Worm (Caenorhabditis elegans) whole organism, L1 larva: ENCODE results near the gene Y45F10D.6.

ENCODE experiments used
- C34B4.2 ChIP-seq: sonication (generic microtip); optimal IDR thresholded peaks from 2 replicates; lab custom pipeline; 2017; ENCODE audit warnings: mild to moderate bottlenecking, missing genetic modification characterization, missing compliant biosample characterization
- aha-1 ChIP-seq: fragments of 150-350 bp; optimal IDR thresholded peaks from 2 replicates; lab custom pipeline; 2014; ENCODE audit warnings: missing biosample characterization, missing genetic modification characterization
- alr-1 ChIP-seq: fragments of 200-800 bp; sonication (Bioruptor generic); optimal IDR thresholded peaks from 2 replicates; lab custom pipeline; 2018; ENCODE audit warnings: borderline replicate concordance, mild to moderate bottlenecking, missing genetic modification characterization, missing compliant biosample characterization
- aly-2 ChIP-seq: fragments of 150-350 bp; optimal IDR thresholded peaks from 2 replicates; lab custom pipeline; 2014; ENCODE audit warnings: missing biosample characterization, missing genetic modification characterization
- ama-1 ChIP-seq: fragments of 150-350 bp; optimal IDR thresholded peaks from 2 replicates; lab custom pipeline; 2014
- ceh-82 ChIP-seq, 3 experiments: fragments of 150-350 bp in 1 of 3; sonication (generic microtip) in 2 of 3; optimal IDR thresholded peaks; 2 replicates each; lab custom pipeline; 2014 to 2017; ENCODE audit warnings: missing biosample characterization in 3 of 3, missing genetic modification characterization in 3 of 3
- ceh-88 ChIP-seq: fragments of 200-800 bp; sonication (Bioruptor generic); IDR thresholded peaks from 2 replicates; pipeline ENCODE4 v1.3.6; 2022; ENCODE audit warnings: missing genetic modification characterization, missing compliant biosample characterization
- dpl-1 ChIP-seq, 3 experiments: fragments of 150-350 bp in 2 of 3; sonication (generic microtip) in 1 of 3; optimal IDR thresholded peaks; 2 replicates each; lab custom pipeline; 2014 to 2017; ENCODE audit warnings: missing biosample characterization in 3 of 3, missing genetic modification characterization in 3 of 3, missing genetic modification reagents in 3 of 3
- efl-1 ChIP-seq, 4 experiments: fragments of 150-350 bp; optimal IDR thresholded peaks in 3 of 4; peaks in 1 of 4; 1 replicate in 1 of 4; 2 replicates in 3 of 4; lab custom pipeline; 2014; ENCODE audit warnings: missing biosample characterization in 2 of 4, missing genetic modification characterization in 2 of 4, missing genetic modification reagents in 2 of 4
- egl-27 ChIP-seq, 2 experiments: fragments of 150-350 bp in 1 of 2; sonication (generic microtip); optimal IDR thresholded peaks; 3 replicates each; lab custom pipeline; 2017 to 2018; ENCODE audit warnings: missing biosample characterization in 2 of 2, missing genetic modification characterization in 2 of 2, missing genetic modification reagents in 2 of 2
- fkh-8 ChIP-seq: sonication (generic microtip); optimal IDR thresholded peaks from 2 replicates; lab custom pipeline; 2016; ENCODE audit warnings: mild to moderate bottlenecking, missing genetic modification characterization, missing compliant biosample characterization
- fos-1 ChIP-seq: fragments of 150-350 bp; optimal IDR thresholded peaks from 2 replicates; lab custom pipeline; 2014; ENCODE audit warnings: missing biosample characterization, missing genetic modification characterization
- hlh-17 ChIP-seq: fragments of 200-800 bp; sonication (Bioruptor generic); optimal IDR thresholded peaks from 2 replicates; lab custom pipeline; 2018; ENCODE audit warnings: missing genetic modification characterization, mild to moderate bottlenecking, missing compliant biosample characterization, moderate library complexity, borderline replicate concordance
- isw-1 ChIP-seq: fragments of 200-800 bp; sonication (Bioruptor generic); IDR thresholded peaks from 2 replicates; pipeline ENCODE4 v1.3.6; 2022; ENCODE audit warnings: missing genetic modification characterization, missing compliant biosample characterization
- jun-1 ChIP-seq: fragments of 150-350 bp; optimal IDR thresholded peaks from 2 replicates; lab custom pipeline; 2014; ENCODE audit warnings: missing biosample characterization, missing genetic modification reagents, missing genetic modification characterization
- lin-13 ChIP-seq: fragments of 150-350 bp; optimal IDR thresholded peaks from 2 replicates; lab custom pipeline; 2014; ENCODE audit warnings: missing biosample characterization, missing genetic modification reagents, missing genetic modification characterization
- lin-14 ChIP-seq: fragments of 200-800 bp; sonication (Bioruptor generic); optimal IDR thresholded peaks from 2 replicates; lab custom pipeline; 2018; ENCODE audit warnings: mild to moderate bottlenecking, missing genetic modification characterization, moderate library complexity, missing compliant biosample characterization
- lin-15B ChIP-seq: fragments of 150-350 bp; sonication (generic microtip); optimal IDR thresholded peaks from 3 replicates; lab custom pipeline; 2014; ENCODE audit warnings: missing biosample characterization, missing genetic modification characterization
- lin-35 ChIP-seq, 2 experiments: fragments of 150-350 bp; optimal IDR thresholded peaks; 2 replicates each; lab custom pipeline; 2014; ENCODE audit warnings: missing biosample characterization in 2 of 2, missing genetic modification characterization in 2 of 2, missing genetic modification reagents in 2 of 2
- lin-39 ChIP-seq: fragments of 150-350 bp; optimal IDR thresholded peaks from 2 replicates; lab custom pipeline; 2014; ENCODE audit warnings: missing biosample characterization, missing genetic modification reagents, missing genetic modification characterization
- lir-3 ChIP-seq: sonication (generic microtip); optimal IDR thresholded peaks from 2 replicates; lab custom pipeline; 2016; ENCODE audit warnings: mild to moderate bottlenecking, missing genetic modification characterization, moderate library complexity, missing compliant biosample characterization; ENCODE audit not compliant: poor library complexity
- lsy-2 ChIP-seq, 2 experiments: fragments of 150-350 bp; optimal IDR thresholded peaks; 2 replicates each; lab custom pipeline; 2014; ENCODE audit warnings: missing biosample characterization in 2 of 2, missing genetic modification characterization in 2 of 2
- mdl-1 ChIP-seq, 2 experiments: fragments of 150-350 bp; optimal IDR thresholded peaks; 2 replicates each; lab custom pipeline; 2014 to 2017; ENCODE audit warnings: missing biosample characterization in 2 of 2, missing genetic modification characterization in 2 of 2, inconsistent platforms in 1 of 2
- mef-2 ChIP-seq: fragments of 150-350 bp; optimal IDR thresholded peaks from 2 replicates; lab custom pipeline; 2014; ENCODE audit warnings: missing biosample characterization, missing genetic modification characterization
- nhr-11 ChIP-seq: fragments of 150-350 bp; optimal IDR thresholded peaks from 2 replicates; lab custom pipeline; 2014; ENCODE audit warnings: missing biosample characterization, missing genetic modification characterization
- nhr-12 ChIP-seq: sonication (generic microtip); optimal IDR thresholded peaks from 2 replicates; lab custom pipeline; 2017; ENCODE audit warnings: missing biosample characterization, missing genetic modification characterization
- nhr-19 ChIP-seq: fragments of 200-800 bp; sonication (Bioruptor generic); conservative IDR thresholded peaks from 2 replicates; pipeline ENCODE4 v1.3.6; 2022; ENCODE audit warnings: missing genetic modification characterization, missing compliant biosample characterization
- nhr-20 ChIP-seq: sonication (generic microtip); optimal IDR thresholded peaks from 2 replicates; lab custom pipeline; 2016; ENCODE audit warnings: mild to moderate bottlenecking, missing genetic modification characterization, missing compliant biosample characterization
- nhr-237 ChIP-seq: fragments of 150-350 bp; optimal IDR thresholded peaks from 2 replicates; lab custom pipeline; 2014; ENCODE audit warnings: missing biosample characterization, missing genetic modification characterization
- nhr-28 ChIP-seq: fragments of 150-350 bp; optimal IDR thresholded peaks from 2 replicates; lab custom pipeline; 2014; ENCODE audit warnings: missing biosample characterization, missing genetic modification characterization
- nhr-71 ChIP-seq: sonication (generic microtip); optimal IDR thresholded peaks from 2 replicates; lab custom pipeline; 2016; ENCODE audit warnings: mild to moderate bottlenecking, missing genetic modification characterization, moderate library complexity, missing compliant biosample characterization
- nhr-76 ChIP-seq: sonication (generic microtip); optimal IDR thresholded peaks from 2 replicates; lab custom pipeline; 2017; ENCODE audit warnings: missing biosample characterization, missing genetic modification characterization
- nhr-77 ChIP-seq: fragments of 150-350 bp; optimal IDR thresholded peaks from 2 replicates; lab custom pipeline; 2014; ENCODE audit warnings: missing biosample characterization, missing genetic modification characterization
- nhr-85 ChIP-seq: sonication (generic microtip); peaks from one replicate; lab custom pipeline; 2016; ENCODE audit warnings: missing genetic modification characterization, inconsistent platforms, missing compliant biosample characterization
- nhr-90 ChIP-seq: sonication (generic microtip); optimal IDR thresholded peaks from 2 replicates; lab custom pipeline; 2016; ENCODE audit warnings: mild to moderate bottlenecking, missing genetic modification characterization, missing compliant biosample characterization; ENCODE audit not compliant: poor library complexity
- pag-3 ChIP-seq: sonication (generic microtip); optimal IDR thresholded peaks from 2 replicates; lab custom pipeline; 2017; ENCODE audit warnings: missing genetic modification characterization, mild to moderate bottlenecking, missing compliant biosample characterization, antibody characterized with exemption, borderline replicate concordance; ENCODE audit not compliant: insufficient read depth
- pax-3 ChIP-seq: fragments of 200-800 bp; sonication (Bioruptor generic); optimal IDR thresholded peaks from 2 replicates; lab custom pipeline; 2018; ENCODE audit warnings: mild to moderate bottlenecking, missing genetic modification characterization, moderate library complexity, missing compliant biosample characterization
- skn-1 ChIP-seq: fragments of 150-350 bp; optimal IDR thresholded peaks from 2 replicates; lab custom pipeline; 2014; ENCODE audit warnings: missing biosample characterization, missing genetic modification characterization
- snu-23 ChIP-seq: sonication (generic microtip); optimal IDR thresholded peaks from 2 replicates; lab custom pipeline; 2016; ENCODE audit warnings: missing genetic modification characterization, missing compliant biosample characterization
- sptf-1 ChIP-seq: fragments of 150-350 bp; optimal IDR thresholded peaks from 2 replicates; lab custom pipeline; 2014; ENCODE audit warnings: missing biosample characterization, missing genetic modification characterization
- sup-37 ChIP-seq: fragments of 200-800 bp; sonication (Bioruptor generic); optimal IDR thresholded peaks from 2 replicates; lab custom pipeline; 2018; ENCODE audit warnings: mild to moderate bottlenecking, missing genetic modification characterization, missing compliant biosample characterization
- tbx-2 ChIP-seq: sonication (generic microtip); optimal IDR thresholded peaks from 2 replicates; lab custom pipeline; 2016; ENCODE audit warnings: missing genetic modification characterization, missing compliant biosample characterization
- unc-98 ChIP-seq: fragments of 200-800 bp; sonication (Bioruptor generic); IDR thresholded peaks from 2 replicates; pipeline ENCODE4 v1.3.6; 2022; ENCODE audit warnings: missing genetic modification characterization, missing compliant biosample characterization
- vab-15 ChIP-seq: sonication (generic microtip); optimal IDR thresholded peaks from 2 replicates; lab custom pipeline; 2017; ENCODE audit warnings: missing genotype, mild to moderate bottlenecking, missing genetic modification characterization, missing compliant biosample characterization
- xbp-1 ChIP-seq: sonication (generic microtip); optimal IDR thresholded peaks from 2 replicates; lab custom pipeline; 2016; ENCODE audit warnings: missing genetic modification characterization, missing compliant biosample characterization
- zip-4 ChIP-seq: fragments of 200-800 bp; sonication (Bioruptor generic); optimal IDR thresholded peaks from 2 replicates; lab custom pipeline; 2018; ENCODE audit warnings: mild to moderate bottlenecking, missing genetic modification characterization, moderate library complexity, missing compliant biosample characterization

Gene Y45F10D.6

DNA sequence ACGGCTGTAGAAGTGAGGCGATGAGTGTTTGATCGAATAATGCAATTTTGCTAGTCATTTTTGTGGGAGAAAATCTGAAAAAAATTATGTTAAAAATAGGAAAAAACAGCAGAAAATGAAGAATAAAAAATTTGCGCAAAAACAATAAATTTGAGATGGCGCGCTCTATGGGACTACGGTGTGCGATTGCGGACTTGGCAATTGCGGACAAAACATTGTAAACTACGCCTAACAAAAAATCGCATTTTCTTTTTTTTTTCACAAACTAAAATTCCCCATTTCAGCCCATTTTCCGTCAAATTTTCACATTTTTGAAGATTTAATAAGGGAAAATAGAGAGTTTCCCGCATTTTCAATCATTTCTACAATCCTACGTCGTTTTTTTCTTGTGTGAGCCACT, 9.1 kb downstream of the Y45F10D.6 start, which contains the start of the genes sas-6 and Y45F10D.7 (continued):
- TF ChIP-seq ceh-82 (tag; optimal IDR thresholded peaks at IDR 0.05; lab: Kevin White, UChicago), result peak; percentile 12 to 83 (median 28)
- no peak for TF ChIP-seq aha-1 (tag; lab: Kevin White, UChicago)
- TF ChIP-seq ama-1 (lab: Kevin White, UChicago), result no peak
- peak; percentile 75 for TF ChIP-seq skn-1 (tag; lab: Kevin White, UChicago)
- peak; percentile 62 to 95 for TF ChIP-seq efl-1 (optimal IDR thresholded peaks at IDR 0.05; lab: Kevin White, UChicago)
- peak; percentile 94 to 99 for TF ChIP-seq efl-1 (GFP tag; optimal IDR thresholded peaks at IDR 0.05 in 1 of 2; lab: Kevin White, UChicago)
- no peak for TF ChIP-seq aly-2 (tag; lab: Kevin White, UChicago)
- peak; percentile 51 for TF ChIP-seq fkh-8 (tag; lab: Kevin White, UChicago)
- no peak for TF ChIP-seq hlh-17 (GFP tag; lab: Kevin White, UChicago)
- peak; percentile 6 for TF ChIP-seq nhr-77 (tag; lab: Kevin White, UChicago)
- TF ChIP-seq jun-1 (tag; lab: Kevin White, UChicago), result no peak
- no peak for TF ChIP-seq lir-3 (tag; lab: Kevin White, UChicago)
- no peak for TF ChIP-seq lin-39 (tag; lab: Kevin White, UChicago)
- TF ChIP-seq nhr-76 (tag; lab: Kevin White, UChicago), result no peak
- no peak for TF ChIP-seq egl-27 (tag; optimal IDR thresholded peaks at IDR 0.05; lab: Kevin White, UChicago)
- no peak for TF ChIP-seq nhr-11 (tag; lab: Kevin White, UChicago)
- TF ChIP-seq xbp-1 (tag; lab: Kevin White, UChicago), result peak; percentile 35
- TF ChIP-seq nhr-90 (tag; lab: Kevin White, UChicago), result peak; percentile 14
- no peak for TF ChIP-seq nhr-237 (tag; lab: Kevin White, UChicago)
- peak; percentile 69 for TF ChIP-seq nhr-71 (tag; lab: Kevin White, UChicago)
- no peak for TF ChIP-seq nhr-85 (tag; lab: Kevin White, UChicago)
- TF ChIP-seq pag-3, result no peak
- TF ChIP-seq nhr-19, result no peak
- TF ChIP-seq C34B4.2 (tag; lab: Kevin White, UChicago), result no peak
- TF ChIP-seq nhr-12, result no peak
- peak in 1 of 2 experiments; percentile 43 for TF ChIP-seq mdl-1 (tag; optimal IDR thresholded peaks at IDR 0.05; lab: Kevin White, UChicago)
- peak; percentile 44 for TF ChIP-seq nhr-20
- TF ChIP-seq lin-13 (GFP tag; lab: Kevin White, UChicago), result peak; percentile 59
- TF ChIP-seq unc-98, result no peak
- peak; percentile 91 to 97 for TF ChIP-seq lin-35 (GFP tag; optimal IDR thresholded peaks at IDR 0.05; lab: Kevin White, UChicago)
- no peak for TF ChIP-seq lin-14 (GFP tag; lab: Kevin White, UChicago)
- TF ChIP-seq tbx-2 (tag; lab: Kevin White, UChicago), result peak; percentile 47
- no peak for TF ChIP-seq nhr-28
- TF ChIP-seq zip-4 (GFP tag; lab: Kevin White, UChicago), result no peak
- no peak for TF ChIP-seq ceh-88 (GFP tag; lab: Robert Waterston, UW)
- TF ChIP-seq lin-15B (tag; lab: Kevin White, UChicago), result peak; percentile 71
- TF ChIP-seq pax-3 (tag; lab: Kevin White, UChicago), result peak; percentile 18
- TF ChIP-seq snu-23 (GFP tag; lab: Kevin White, UChicago), result peak; percentile 81
- no peak for TF ChIP-seq mef-2 (tag; lab: Kevin White, UChicago)
- TF ChIP-seq sup-37 (GFP tag; lab: Kevin White, UChicago), result no peak
- no peak for TF ChIP-seq alr-1 (tag; lab: Kevin White, UChicago)
- TF ChIP-seq vab-15 (tag; lab: Kevin White, UChicago), result no peak
- TF ChIP-seq, all 84 proteins: peak for 35

DNA sequence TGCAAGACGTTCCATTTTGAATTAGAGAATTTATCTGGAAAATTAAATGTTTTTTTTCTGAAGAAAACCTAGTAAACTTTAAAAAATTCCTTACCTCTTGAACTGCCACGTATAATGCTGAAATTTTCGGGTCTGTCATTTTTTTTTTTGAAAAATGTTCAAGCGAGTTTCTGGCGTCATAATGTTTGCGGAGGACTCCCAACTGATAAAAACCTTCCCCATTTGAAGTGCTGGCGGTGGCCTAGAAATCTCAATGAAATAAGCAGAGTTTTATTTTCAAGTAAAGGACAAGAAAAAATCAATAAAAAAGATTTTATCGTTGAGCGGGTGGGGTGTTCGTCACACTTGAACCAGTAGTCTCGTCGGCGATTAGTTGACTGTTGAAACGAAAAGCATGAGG, 11.0 kb downstream of the Y45F10D.6 start, which contains the start of gene icap-1:
Gene icap-1 (minus strand): TSS at position 272 of the 400 bp plus-strand sequence.
- peak; percentile 17 for TF ChIP-seq lin-14 (GFP tag; lab: Kevin White, UChicago)
- no peak for TF ChIP-seq fos-1 (tag; lab: Kevin White, UChicago)
- TF ChIP-seq dpl-1 (GFP tag; optimal IDR thresholded peaks at IDR 0.05; lab: Kevin White, UChicago), result peak in 1 of 3 experiments; percentile 12
- peak in 1 of 2 experiments; percentile 28 for TF ChIP-seq lsy-2 (tag; optimal IDR thresholded peaks at IDR 0.05; lab: Kevin White, UChicago)
- no peak for TF ChIP-seq sptf-1 (tag; lab: Kevin White, UChicago)
- no peak for TF ChIP-seq isw-1
